Fruit fly (Drosophila melanogaster): ENCODE data around the gene Tet.
A peak's percentile ranks its signal among the peaks of the same experiment; 100 is the strongest.

The Tet gene

DNA sequence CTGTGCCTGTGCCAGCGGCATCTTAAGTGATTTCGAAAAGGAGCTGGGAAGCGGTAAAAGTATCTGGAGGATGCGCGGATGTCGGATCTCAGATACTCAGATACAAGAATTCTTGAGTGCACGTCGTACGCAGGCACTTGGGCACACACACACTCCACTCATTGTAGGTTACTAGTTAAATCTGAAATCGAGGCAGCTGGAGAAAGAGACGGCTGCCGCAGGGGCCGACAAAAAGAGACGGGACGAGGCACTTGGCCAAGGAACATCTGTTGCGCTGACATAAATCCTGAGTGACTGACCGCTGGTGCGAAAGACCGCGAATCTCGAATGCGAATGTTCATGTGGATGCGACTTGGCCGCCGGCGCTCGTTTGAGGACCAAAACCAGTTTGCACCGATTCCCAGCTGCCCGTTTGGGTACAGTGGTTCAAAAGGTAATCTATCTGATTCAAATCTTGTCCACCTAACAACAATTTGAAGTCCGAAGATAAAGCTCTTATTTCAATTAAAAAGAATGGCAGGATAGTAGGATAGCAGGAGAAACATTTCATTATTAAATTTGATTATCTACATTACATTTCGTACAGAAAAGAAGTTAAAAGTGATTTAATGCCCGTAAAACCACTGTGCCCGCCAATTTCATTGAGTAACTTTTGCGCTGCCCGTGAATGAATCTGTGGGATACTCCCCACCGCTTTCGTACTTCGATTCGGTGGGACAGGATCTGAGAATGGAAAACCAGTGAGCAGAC lies 10.1 kb downstream of the Tet start:
- TF ChIP-seq Vsx2 (GFP tag; optimal IDR thresholded peaks at IDR 0.05; ENCODE audit: partially characterized antibody) (no peak), lola (GFP tag; optimal IDR thresholded peaks at IDR 0.05) (no peak), Myc (optimal IDR thresholded peaks at IDR 0.05) (no peak), psq (GFP tag; optimal IDR thresholded peaks at IDR 0.05) (peak; percentile 78), Hr78 (GFP tag; optimal IDR thresholded peaks at IDR 0.05) (no peak), usp (GFP tag; optimal IDR thresholded peaks at IDR 0.05) (no peak), N (GFP tag; optimal IDR thresholded peaks at IDR 0.05) (no peak), CG32264 (GFP tag; optimal IDR thresholded peaks at IDR 0.05) (peak; percentile 1), fru (GFP tag; optimal IDR thresholded peaks at IDR 0.05) (peak; percentile 90), Sp1 (GFP tag; optimal IDR thresholded peaks at IDR 0.05) (peak; percentile 76), Rel (GFP tag; optimal IDR thresholded peaks at IDR 0.05) (no peak), Rel (tag; optimal IDR thresholded peaks at IDR 0.05) (no peak), dsf (GFP tag; optimal IDR thresholded peaks at IDR 0.05; ENCODE audit: borderline replicate concordance) (peak; percentile 22), woc (GFP tag; optimal IDR thresholded peaks at IDR 0.05) (peak; percentile 84), HLH106 (tag; optimal IDR thresholded peaks at IDR 0.05) (peak; percentile 77), Hnf4 (GFP tag; optimal IDR thresholded peaks at IDR 0.05) (peak; percentile 78), Hr83 (GFP tag; optimal IDR thresholded peaks at IDR 0.05; ENCODE audit: poor library complexity, severe bottlenecking) (no peak), sage (GFP tag; optimal IDR thresholded peaks at IDR 0.05) (peak; percentile 33), CrebA (GFP tag; optimal IDR thresholded peaks at IDR 0.05; ENCODE audit: borderline replicate concordance) (peak; percentile 43), Mio (GFP tag; optimal IDR thresholded peaks at IDR 0.05) (no peak), rgr (GFP tag; optimal IDR thresholded peaks at IDR 0.05) (peak; percentile 80), jim (GFP tag; optimal IDR thresholded peaks at IDR 0.05) (no peak), Dfd (GFP tag; optimal IDR thresholded peaks at IDR 0.05) (no peak), Abd-B (GFP tag; optimal IDR thresholded peaks at IDR 0.05) (no peak), Jra (GFP tag; optimal IDR thresholded peaks at IDR 0.05) (peak; percentile 53), GATAd (GFP tag; optimal IDR thresholded peaks at IDR 0.05) (no peak), pan (optimal IDR thresholded peaks at IDR 0.05) (no peak), brk (GFP tag; optimal IDR thresholded peaks at IDR 0.05) (peak; percentile 56), OdsH (GFP tag; optimal IDR thresholded peaks at IDR 0.05) (peak; percentile 84), dmrt93B (GFP tag; optimal IDR thresholded peaks at IDR 0.05) (peak; percentile 33), br (GFP tag; optimal IDR thresholded peaks at IDR 0.05) (peak; percentile 87), foxo (GFP tag; optimal IDR thresholded peaks at IDR 0.05) (peak in 1 of 2 experiments; percentile 90), tai (GFP tag; optimal IDR thresholded peaks at IDR 0.05) (peak; percentile 20), ey (GFP tag; optimal IDR thresholded peaks at IDR 0.05) (peak; percentile 77), h (GFP tag; optimal IDR thresholded peaks at IDR 0.05) (peak; percentile 85), sv (GFP tag; optimal IDR thresholded peaks at IDR 0.05) (no peak), dl (GFP tag; optimal IDR thresholded peaks at IDR 0.05; ENCODE audit: insufficient read depth in 1 of 2, partially characterized antibody in 2 of 2) (no peak), Dif (GFP tag; optimal IDR thresholded peaks at IDR 0.05; ENCODE audit: partially characterized antibody) (no peak), CG9705 (GFP tag; optimal IDR thresholded peaks at IDR 0.05) (peak; percentile 48)

DNA sequence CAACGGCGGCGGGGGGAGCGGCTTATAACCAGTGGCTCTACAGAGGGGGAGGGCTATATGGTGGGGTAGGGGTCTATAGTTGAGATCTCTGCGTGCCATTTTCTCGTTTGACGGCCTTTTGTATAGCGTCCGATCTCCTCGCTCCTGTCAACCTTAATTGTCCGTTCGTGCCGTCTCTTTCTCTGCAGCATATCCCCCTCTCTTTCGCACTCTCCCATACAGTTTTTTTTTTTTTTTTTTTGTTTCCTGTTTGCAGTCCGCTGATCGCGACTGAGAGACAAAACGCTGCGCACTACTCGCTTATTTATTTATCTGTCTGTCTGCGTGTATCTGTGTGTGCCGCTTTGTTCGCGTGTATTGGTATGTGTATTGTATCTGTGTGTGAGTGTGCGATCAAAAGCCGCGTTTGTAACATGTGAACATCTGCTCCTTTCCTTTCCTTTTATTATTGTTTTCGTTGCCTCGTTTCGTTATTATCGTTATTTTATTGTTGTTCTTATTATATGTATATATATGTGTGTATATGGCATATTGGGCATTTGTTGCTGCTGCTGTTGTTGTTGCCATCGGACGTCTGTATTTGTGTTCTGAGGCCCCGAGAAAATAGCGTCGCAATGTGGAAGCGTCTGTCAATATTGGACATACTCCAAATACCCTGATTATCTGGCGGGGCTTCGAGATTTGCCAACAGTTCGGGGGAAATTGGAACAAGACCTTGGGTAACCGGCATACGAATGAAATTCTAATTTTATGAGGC lies 11.3 kb downstream of the Tet start:
- TF ChIP-seq psq (GFP tag; optimal IDR thresholded peaks at IDR 0.05): peak; percentile 60
- no peak for TF ChIP-seq Myc (optimal IDR thresholded peaks at IDR 0.05)
- TF ChIP-seq Abd-B (GFP tag; optimal IDR thresholded peaks at IDR 0.05): no peak
- TF ChIP-seq tai (GFP tag; optimal IDR thresholded peaks at IDR 0.05): no peak
- no peak for TF ChIP-seq sv (GFP tag; optimal IDR thresholded peaks at IDR 0.05)
- TF ChIP-seq N (GFP tag; optimal IDR thresholded peaks at IDR 0.05): no peak
- no peak for TF ChIP-seq sage (GFP tag; optimal IDR thresholded peaks at IDR 0.05)

Data from whole organism, wandering third instar larva.